Fruit fly (Drosophila melanogaster) whole organism, embryonic: ENCODE measurements around the gene Eo.

Experiments
- CG8765 ChIP-seq: fragments of 200-800 bp; sonication (Bioruptor generic); IDR thresholded peaks from 2 replicates; pipeline ENCODE4 v1.3.6; 2022; ENCODE audit warnings: missing biosample characterization, missing genetic modification characterization
- Camta ChIP-seq: fragments of 200-800 bp; sonication (Bioruptor generic); optimal IDR thresholded peaks from 2 replicates; lab custom pipeline; 2016; ENCODE audit warnings: missing biosample characterization, missing genetic modification characterization
- Gug ChIP-seq: fragments of 200-800 bp; sonication (Bioruptor generic); IDR thresholded peaks from 4 replicates; pipeline ENCODE4 v1.3.6; 2022; ENCODE audit warnings: missing biosample characterization, missing genetic modification characterization
- pum ChIP-seq: fragments of 200-800 bp; sonication (Bioruptor generic); optimal IDR thresholded peaks from 2 replicates; lab custom pipeline; 2016; ENCODE audit warnings: missing biosample characterization, missing genetic modification characterization
- ssp ChIP-seq: fragments of 200-800 bp; sonication (Bioruptor generic); IDR thresholded peaks from 2 replicates; pipeline ENCODE4 v1.3.6; 2022; ENCODE audit warnings: missing biosample characterization, missing genetic modification characterization
- tgo ChIP-seq: fragments of 200-800 bp; sonication (Bioruptor generic); IDR thresholded peaks from 3 replicates; pipeline ENCODE4 v1.3.6; 2022; ENCODE audit warnings: missing biosample characterization, missing genetic modification characterization

DNA sequence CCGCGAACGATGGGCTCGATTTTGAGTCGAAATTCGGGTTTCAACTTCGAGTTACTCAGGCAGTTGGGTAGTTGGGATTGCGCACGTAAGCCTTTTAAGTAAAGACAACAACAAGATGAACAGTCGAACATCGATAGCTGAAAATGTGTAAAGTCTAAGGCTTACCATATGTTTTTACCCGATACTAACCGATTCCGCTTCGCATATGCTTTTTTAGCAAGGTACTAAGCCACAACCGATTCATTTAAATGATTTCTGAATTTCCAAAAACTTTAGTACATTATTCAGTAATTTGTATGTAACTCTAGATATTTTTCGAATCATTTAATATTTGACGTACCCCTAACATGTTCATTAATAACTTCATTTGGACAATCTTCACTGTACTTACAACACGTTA is 21.0 kb downstream of the Eo start:
- TF ChIP-seq ssp (GFP tag; lab: Robert Waterston, UW), result no peak
- TF ChIP-seq Camta (GFP tag; lab: Kevin White, UChicago), result no peak
- TF ChIP-seq Gug (GFP tag; lab: Robert Waterston, UW), result no peak
- TF ChIP-seq CG8765 (GFP tag; lab: Robert Waterston, UW), result no peak
- no peak for TF ChIP-seq tgo (GFP tag; lab: Robert Waterston, UW)
- TF ChIP-seq pum (GFP tag; lab: Kevin White, UChicago), result no peak
